Worm (Caenorhabditis elegans) whole organism, midembryonic: Measurements from ENCODE around the gene F41E6.15.

ENCODE experiments used
- T22C8.4 ChIP-seq: fragments of 200-800 bp; sonication (Bioruptor generic); IDR thresholded peaks from 2 replicates; pipeline ENCODE4 v1.3.6; 2022; ENCODE audit warnings: missing genetic modification characterization, missing compliant biosample characterization
- cog-1 ChIP-seq: sonication (generic microtip); optimal IDR thresholded peaks from 2 replicates; lab custom pipeline; 2016; ENCODE audit warnings: missing genetic modification characterization, missing compliant biosample characterization
- flt-1 ChIP-seq: fragments of 200-800 bp; sonication (Bioruptor generic); IDR thresholded peaks from 2 replicates; pipeline ENCODE4 v1.3.6; 2022; ENCODE audit warnings: missing genetic modification characterization, missing compliant biosample characterization
- med-1 ChIP-seq: sonication (generic microtip); optimal IDR thresholded peaks from 2 replicates; lab custom pipeline; 2017; ENCODE audit warnings: missing genetic modification characterization, mild to moderate bottlenecking, missing compliant biosample characterization, antibody characterized with exemption, missing genetic modification reagents; ENCODE audit not compliant: insufficient read depth
- ref-1 ChIP-seq: fragments of 200-800 bp; sonication (Bioruptor generic); conservative IDR thresholded peaks from 2 replicates; pipeline ENCODE4 v1.3.6; 2022; ENCODE audit warnings: missing genetic modification reagents, missing genetic modification characterization, missing compliant biosample characterization
- ztf-29 ChIP-seq: fragments of 200-800 bp; sonication (Bioruptor generic); IDR thresholded peaks from 2 replicates; pipeline ENCODE4 v1.3.6; 2022; ENCODE audit warnings: missing genetic modification reagents, missing genetic modification characterization, missing compliant biosample characterization

- TF ChIP-seq cog-1 (tag; lab: Kevin White, UChicago): no peak
- no peak for TF ChIP-seq med-1 (GFP tag; lab: Kevin White, UChicago)
- no peak for TF ChIP-seq flt-1 (GFP tag; lab: Robert Waterston, UW)
- TF ChIP-seq T22C8.4: no peak
- no peak for TF ChIP-seq ztf-29
- no peak for TF ChIP-seq ref-1 (GFP tag; lab: Robert Waterston, UW)
Measured at ce11 chrV:8615711-8616110, 13.2 kb upstream of the F41E6.15 start.
